Worm (Caenorhabditis elegans): ENCODE data around the gene C33D9.13.
"Not testable (repeated sequence)": the region's sequence is repeated elsewhere in the genome, so short reads cannot be mapped to it uniquely, and the experiment has no call there.

The C33D9.13 gene

DNA sequence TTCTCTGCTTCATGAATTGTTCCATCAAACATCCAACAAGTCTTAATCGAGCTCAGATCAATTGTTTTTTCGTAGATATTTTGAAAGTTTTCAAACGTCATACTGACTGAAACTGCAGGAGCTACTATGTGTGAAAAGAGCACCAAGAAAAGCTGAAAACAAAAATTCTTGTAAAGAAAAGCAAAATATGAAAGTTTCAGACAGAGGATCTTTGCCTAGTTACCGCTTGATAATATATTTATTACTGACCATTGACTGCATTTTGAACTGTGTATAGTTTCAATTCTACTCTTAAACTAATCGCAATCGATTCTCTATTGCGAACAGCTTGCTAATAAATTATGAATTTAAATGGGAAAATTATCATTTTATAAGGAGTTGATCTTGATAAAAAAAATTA lies 13.2 kb upstream of the C33D9.13 start, which contains the start of gene clec-182:
TSS of gene clec-182 (minus strand) at position 101 of the 400 bp plus-strand sequence.
- no peak for TF ChIP-seq unc-62 (GFP tag; optimal IDR thresholded peaks at IDR 0.05)

DNA sequence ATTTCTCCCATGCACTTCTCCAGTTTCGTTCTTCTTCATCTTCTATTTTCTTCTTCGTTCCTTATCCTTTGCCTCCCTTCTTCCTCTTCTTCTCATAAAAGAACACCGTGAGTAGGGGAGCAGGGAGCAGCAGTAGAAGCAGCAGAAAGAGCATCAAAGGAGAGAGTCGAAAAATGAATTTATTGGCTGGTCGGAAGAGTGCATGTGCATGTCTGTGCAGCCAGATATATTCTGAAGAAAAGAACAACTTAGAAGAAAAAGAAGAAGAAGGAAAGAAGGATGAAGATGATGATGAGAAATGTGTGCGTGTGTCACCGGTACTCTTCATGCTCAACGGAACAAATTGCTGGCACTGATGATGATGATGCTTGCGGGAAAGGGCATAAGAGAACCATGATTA lies 11.2 kb upstream of the C33D9.13 start:
- no peak for TF ChIP-seq unc-62 (GFP tag; optimal IDR thresholded peaks at IDR 0.05)

DNA sequence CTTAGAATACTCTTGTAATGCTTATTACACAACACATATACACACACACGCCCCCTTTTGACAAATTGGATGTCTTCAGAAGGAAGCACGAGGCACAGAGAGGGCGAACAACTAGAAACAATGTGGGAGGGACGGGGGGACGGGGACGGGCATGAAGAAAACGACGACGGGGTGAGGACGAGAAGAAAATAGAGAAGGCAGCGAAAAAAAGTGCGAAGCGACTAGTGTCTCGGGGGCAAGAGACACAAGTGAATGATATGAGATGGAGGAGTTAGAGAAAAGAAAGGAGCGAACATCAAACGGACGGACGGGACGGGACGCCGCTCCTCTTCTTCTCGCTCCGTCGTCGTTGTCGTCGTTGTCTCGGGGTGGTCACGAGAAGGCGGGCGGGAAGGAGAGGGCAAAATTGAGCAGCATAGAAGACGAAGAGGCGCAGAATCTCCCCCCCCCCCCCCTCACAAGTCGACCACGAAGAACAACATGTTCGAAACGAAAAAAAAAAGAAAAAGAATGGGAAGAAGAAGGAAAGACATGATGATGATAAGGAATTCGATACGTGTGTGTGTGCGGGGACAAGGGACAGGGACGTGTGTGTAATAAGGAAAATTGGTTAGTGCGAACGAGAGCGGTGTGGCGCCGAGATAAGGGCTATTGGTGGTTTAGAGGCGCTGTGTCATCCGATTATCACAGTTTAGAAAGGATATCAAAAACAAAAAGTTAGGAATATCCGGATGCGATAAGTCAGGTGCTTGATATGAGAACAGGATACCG lies 10.0 kb upstream of the C33D9.13 start:
- TF ChIP-seq unc-62 (GFP tag; optimal IDR thresholded peaks at IDR 0.05): no peak

DNA sequence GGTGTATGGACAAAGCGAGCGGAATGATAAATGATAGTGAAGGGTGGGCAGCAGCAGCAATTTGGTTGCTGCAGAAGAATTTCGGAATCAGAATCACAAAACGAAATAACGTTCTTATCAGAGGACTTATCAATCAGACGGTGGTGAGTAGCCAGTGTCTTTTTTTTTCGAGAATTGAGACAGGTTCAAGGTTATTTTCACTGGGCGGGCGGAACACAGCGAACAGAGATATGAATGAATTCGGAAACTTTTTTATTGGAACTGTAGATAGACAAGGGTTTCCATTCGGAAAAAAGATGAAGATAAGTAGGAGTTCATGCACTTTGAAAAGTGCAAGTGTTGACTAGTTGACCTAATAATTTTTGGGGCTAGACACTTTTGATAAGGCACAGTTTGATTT lies 8.1 kb upstream of the C33D9.13 start:
- TF ChIP-seq unc-62 (GFP tag; optimal IDR thresholded peaks at IDR 0.05): no peak

- TF ChIP-seq unc-62 (GFP tag; optimal IDR thresholded peaks at IDR 0.05): no peak
Measured at ce11 chrIV:8792808-8793207, 7.7 kb upstream of the C33D9.13 start, which contains the start of gene C33D9.3. C33D9.3 (minus strand) TSS chrIV:8792908.

DNA sequence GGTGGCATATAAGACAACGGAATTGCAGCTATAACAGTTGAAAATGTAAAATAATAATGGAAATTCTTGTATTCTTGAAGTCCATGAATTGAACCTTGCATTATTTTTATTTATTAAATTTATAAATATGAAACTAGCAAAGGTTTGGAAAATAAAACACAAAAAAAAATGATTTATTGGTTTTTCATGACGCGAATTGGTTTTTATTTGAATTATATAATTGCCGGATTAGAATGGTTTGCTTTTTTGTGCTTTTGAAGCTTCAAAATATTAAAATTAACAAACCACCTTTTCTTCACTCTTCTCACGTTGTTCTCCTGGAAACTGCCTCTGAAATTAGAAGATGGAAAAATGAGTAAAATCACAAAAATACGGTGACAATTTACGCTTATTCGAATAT lies 5.1 kb upstream of the C33D9.13 start, which contains the start of gene sru-35:
TSS of gene sru-35 (minus strand) at position 101 of the 400 bp plus-strand sequence.
- no peak for TF ChIP-seq unc-62 (GFP tag; optimal IDR thresholded peaks at IDR 0.05)

- TF ChIP-seq unc-62 (GFP tag; optimal IDR thresholded peaks at IDR 0.05): not testable (repeated sequence)
Measured at ce11 chrIV:8788048-8788447, 3.0 kb upstream of the C33D9.13 start, which contains the start of gene C33D9.10. C33D9.10 (minus strand) TSS chrIV:8788148.

ce11 chrIV:8786654-8787053 lies 1.6 kb upstream of the C33D9.13 start, which contains the start of gene C33D9.8:
C33D9.8 (minus strand) TSS chrIV:8786752.
- no peak for TF ChIP-seq unc-62 (GFP tag; optimal IDR thresholded peaks at IDR 0.05)

ce11 chrIV:8782172-8782571 lies 2.9 kb downstream of the C33D9.13 start:
- no peak for TF ChIP-seq unc-62 (GFP tag; optimal IDR thresholded peaks at IDR 0.05)

ce11 chrIV:8778045-8778444 lies 7.0 kb downstream of the C33D9.13 start, which contains the start of gene C33D9.6:
C33D9.6 (minus strand) TSS chrIV:8778145.
- TF ChIP-seq unc-62 (GFP tag; optimal IDR thresholded peaks at IDR 0.05): no peak

DNA sequence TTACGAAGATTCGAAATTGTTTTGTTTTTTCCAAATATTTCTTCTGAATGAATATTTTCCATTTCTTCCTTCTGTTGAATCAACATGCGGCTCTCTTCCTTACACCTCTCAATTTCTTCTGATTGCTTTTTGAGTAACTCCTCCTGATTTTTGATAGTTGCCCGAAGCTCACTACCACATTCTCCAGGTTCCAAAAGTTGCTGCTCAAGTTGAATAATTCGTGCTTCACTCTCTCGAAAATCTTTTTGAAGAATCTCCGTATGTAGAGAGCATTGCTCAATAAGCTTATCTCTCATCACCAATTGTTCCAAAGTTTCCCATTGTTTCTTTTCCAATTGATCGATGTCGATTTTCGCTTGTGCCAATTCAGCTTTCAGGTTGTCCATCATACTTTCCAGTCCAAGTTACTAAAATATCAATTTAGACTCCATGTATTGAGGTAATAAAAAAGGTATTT lies 12.2 kb downstream of the C33D9.13 start, which contains the start of gene F20C5.6:
TSS of gene F20C5.6 (minus strand) at position 407 of the 457 bp plus-strand sequence.
- no peak for TF ChIP-seq unc-62 (GFP tag; optimal IDR thresholded peaks at IDR 0.05)

DNA sequence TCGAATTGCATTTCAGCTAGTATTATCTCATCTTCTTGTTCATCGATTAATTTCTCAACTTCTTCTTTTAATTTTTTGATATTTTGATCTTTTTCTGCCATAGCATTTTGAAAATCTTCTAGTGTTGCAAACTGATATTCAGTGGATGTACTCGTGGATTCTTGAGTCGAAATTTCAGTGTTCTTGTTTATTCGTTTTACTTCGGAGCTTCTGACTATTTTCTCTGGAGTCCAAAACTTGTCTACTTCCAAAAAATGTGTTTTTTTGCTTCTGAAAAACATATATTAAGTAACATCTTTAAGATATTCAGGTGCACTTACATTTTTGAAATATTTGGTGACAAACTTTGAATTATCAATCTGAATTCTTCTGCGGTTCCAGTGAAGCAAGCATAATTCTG lies 15.5 kb downstream of the C33D9.13 start, which contains the start of gene F20C5.5:
TSS of gene F20C5.5 (minus strand) at position 101 of the 400 bp plus-strand sequence.
- no peak for TF ChIP-seq unc-62 (GFP tag; optimal IDR thresholded peaks at IDR 0.05)

ce11 chrIV:8764567-8764966 lies 20.5 kb downstream of the C33D9.13 start, which contains the start of gene cdc-50.B:
cdc-50.B (plus strand) TSS chrIV:8764867.
- TF ChIP-seq unc-62 (GFP tag; optimal IDR thresholded peaks at IDR 0.05): no peak

- TF ChIP-seq unc-62 (GFP tag; optimal IDR thresholded peaks at IDR 0.05): no peak
Measured at ce11 chrIV:8762471-8762870, 22.6 kb downstream of the C33D9.13 start.

- TF ChIP-seq unc-62 (GFP tag; optimal IDR thresholded peaks at IDR 0.05): no peak
Measured at ce11 chrIV:8761896-8762295, 23.2 kb downstream of the C33D9.13 start, which contains the start of the genes F20C5.11 and klp-11. F20C5.11 (minus strand) TSS chrIV:8761996. klp-11 (minus strand) TSS chrIV:8762066.

DNA sequence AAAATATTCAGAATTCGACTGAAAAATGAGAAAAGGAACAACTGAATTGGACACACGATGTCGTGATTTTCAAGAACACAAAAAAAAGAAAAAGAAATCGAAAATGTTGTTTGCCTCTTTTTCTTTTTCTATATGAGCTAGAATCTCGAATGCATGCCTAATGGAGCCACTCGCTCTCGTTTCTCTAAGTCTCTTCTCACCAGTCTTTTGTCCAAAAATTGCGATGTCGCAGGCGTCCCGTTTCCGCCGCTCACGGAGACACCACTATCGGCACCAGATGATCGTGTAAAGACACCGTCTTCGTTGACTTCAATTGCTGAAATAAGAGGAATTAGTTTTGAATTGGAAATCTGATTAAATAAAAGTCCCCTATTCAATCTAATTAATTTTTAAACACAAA lies 26.5 kb downstream of the C33D9.13 start:
- TF ChIP-seq unc-62 (GFP tag; optimal IDR thresholded peaks at IDR 0.05): no peak

- TF ChIP-seq unc-62 (GFP tag; optimal IDR thresholded peaks at IDR 0.05): no peak
Measured at ce11 chrIV:8757729-8758128, 27.3 kb downstream of the C33D9.13 start.
